Fruit fly (Drosophila melanogaster) whole organism, embryonic: Measurements from ENCODE around the gene CG33946.

ENCODE experiments used
- Antp ChIP-seq: fragments of 200-800 bp; sonication (Bioruptor generic); optimal IDR thresholded peaks from 3 replicates; lab custom pipeline; 2016; ENCODE audit warnings: missing biosample characterization, missing genetic modification characterization
- CG10431 ChIP-seq: fragments of 200-800 bp; sonication (Bioruptor generic); optimal IDR thresholded peaks from 3 replicates; lab custom pipeline; 2018; ENCODE audit warnings: missing biosample characterization, mild to moderate bottlenecking, missing genetic modification characterization
- CG10543 ChIP-seq: fragments of 200-800 bp; sonication (Bioruptor generic); optimal IDR thresholded peaks from 3 replicates; lab custom pipeline; 2017; ENCODE audit warnings: missing biosample characterization, mild to moderate bottlenecking, missing genetic modification characterization, moderate library complexity
- CG12219 ChIP-seq: fragments of 200-800 bp; sonication (Bioruptor generic); optimal IDR thresholded peaks from 3 replicates; lab custom pipeline; 2018; ENCODE audit warnings: missing biosample characterization, mild to moderate bottlenecking, missing genetic modification characterization
- CG13894 ChIP-seq: fragments of 200-800 bp; sonication (Bioruptor generic); optimal IDR thresholded peaks from 3 replicates; lab custom pipeline; 2018; ENCODE audit warnings: missing biosample characterization, mild to moderate bottlenecking, missing genetic modification characterization, moderate library complexity
- CG1832 ChIP-seq: fragments of 200-800 bp; sonication (Bioruptor generic); optimal IDR thresholded peaks from 2 replicates; lab custom pipeline; 2017; ENCODE audit warnings: missing biosample characterization, mild to moderate bottlenecking, missing genetic modification characterization, inconsistent platforms
- CG2116 ChIP-seq: fragments of 200-800 bp; sonication (Bioruptor generic); optimal IDR thresholded peaks from 3 replicates; lab custom pipeline; 2018; ENCODE audit warnings: missing biosample characterization, mild to moderate bottlenecking, missing genetic modification characterization
- CG2120 ChIP-seq: fragments of 200-800 bp; sonication (Bioruptor generic); optimal IDR thresholded peaks from 3 replicates; lab custom pipeline; 2016; ENCODE audit warnings: missing biosample characterization, missing genetic modification characterization
- CG3163 ChIP-seq: fragments of 200-800 bp; sonication (Bioruptor generic); optimal IDR thresholded peaks from 3 replicates; lab custom pipeline; 2016; ENCODE audit warnings: missing biosample characterization, missing genetic modification characterization
- CG3281 ChIP-seq: fragments of 200-800 bp; sonication (Bioruptor generic); optimal IDR thresholded peaks from 3 replicates; lab custom pipeline; 2017; ENCODE audit warnings: missing biosample characterization, mild to moderate bottlenecking, missing genetic modification characterization
- CG3407 ChIP-seq: fragments of 200-800 bp; sonication (Bioruptor generic); optimal IDR thresholded peaks from 2 replicates; lab custom pipeline; 2018; ENCODE audit warnings: missing biosample characterization, mild to moderate bottlenecking, missing genetic modification characterization
- CG34376 ChIP-seq: fragments of 200-800 bp; sonication (Bioruptor generic); optimal IDR thresholded peaks from 2 replicates; lab custom pipeline; 2018; ENCODE audit warnings: missing biosample characterization, mild to moderate bottlenecking, missing genetic modification characterization
- CG4730 ChIP-seq: fragments of 200-800 bp; sonication (Bioruptor generic); IDR thresholded peaks from 2 replicates; pipeline ENCODE4 v1.3.6; 2022; ENCODE audit warnings: missing biosample characterization, missing genetic modification characterization
- CG7963 ChIP-seq: fragments of 200-800 bp; sonication (Bioruptor generic); IDR thresholded peaks from 3 replicates; pipeline ENCODE4 v1.3.6; 2022; ENCODE audit warnings: missing biosample characterization, missing genetic modification characterization; ENCODE audit not compliant: partially characterized antibody
- CG8281 ChIP-seq: fragments of 200-800 bp; sonication (Bioruptor generic); optimal IDR thresholded peaks from 2 replicates; lab custom pipeline; 2018; ENCODE audit warnings: missing biosample characterization, mild to moderate bottlenecking, missing genetic modification characterization, moderate library complexity
- CG8944 ChIP-seq: fragments of 200-800 bp; sonication (Bioruptor generic); optimal IDR thresholded peaks from 3 replicates; lab custom pipeline; 2016; ENCODE audit warnings: missing biosample characterization, missing genetic modification characterization
- CG9727 ChIP-seq: fragments of 200-800 bp; sonication (Bioruptor generic); optimal IDR thresholded peaks from 3 replicates; lab custom pipeline; 2017; ENCODE audit warnings: missing biosample characterization, mild to moderate bottlenecking, missing genetic modification characterization
- CG9932 ChIP-seq: fragments of 200-800 bp; sonication (Bioruptor generic); IDR thresholded peaks from 2 replicates; pipeline ENCODE4 v1.3.6; 2022; ENCODE audit warnings: missing biosample characterization, missing genetic modification characterization
- ERR ChIP-seq: fragments of 200-800 bp; sonication (Bioruptor generic); optimal IDR thresholded peaks from 2 replicates; lab custom pipeline; 2016; ENCODE audit warnings: missing biosample characterization, missing genetic modification characterization
- Fer1 ChIP-seq: fragments of 200-800 bp; sonication (Bioruptor generic); optimal IDR thresholded peaks from 2 replicates; lab custom pipeline; 2017; ENCODE audit warnings: missing biosample characterization, mild to moderate bottlenecking, missing genetic modification characterization
- HLHmδ ChIP-seq: fragments of 200-800 bp; sonication (Bioruptor generic); optimal IDR thresholded peaks from 2 replicates; lab custom pipeline; 2018; ENCODE audit warnings: missing biosample characterization, mild to moderate bottlenecking, missing genetic modification characterization, moderate library complexity
- Hand ChIP-seq: fragments of 200-800 bp; sonication (Bioruptor generic); optimal IDR thresholded peaks from 2 replicates; lab custom pipeline; 2017; ENCODE audit warnings: mild to moderate bottlenecking, missing biosample characterization, missing genetic modification reagents, missing genetic modification characterization
- Mad ChIP-seq: fragments of 200-800 bp; sonication (Bioruptor generic); optimal IDR thresholded peaks from 2 replicates; lab custom pipeline; 2016; ENCODE audit warnings: missing biosample characterization, missing genetic modification characterization
- Myb ChIP-seq: fragments of 200-800 bp; sonication (Bioruptor generic); optimal IDR thresholded peaks from 2 replicates; lab custom pipeline; 2016; ENCODE audit warnings: missing biosample characterization, missing genetic modification characterization
- NC2β ChIP-seq: fragments of 200-800 bp; sonication (Bioruptor generic); optimal IDR thresholded peaks from 2 replicates; lab custom pipeline; 2016; ENCODE audit warnings: missing biosample characterization, missing genetic modification characterization
- Nf-YB ChIP-seq: fragments of 200-800 bp; sonication (Bioruptor generic); optimal IDR thresholded peaks from 3 replicates; lab custom pipeline; 2019; ENCODE audit warnings: missing biosample characterization, mild to moderate bottlenecking, missing genetic modification characterization, moderate library complexity
- Sox102F ChIP-seq: fragments of 200-800 bp; sonication (Bioruptor generic); optimal IDR thresholded peaks from 2 replicates; lab custom pipeline; 2018; ENCODE audit warnings: missing biosample characterization, mild to moderate bottlenecking, missing genetic modification characterization, moderate library complexity
- ara ChIP-seq: fragments of 200-800 bp; sonication (Bioruptor generic); IDR thresholded peaks from 2 replicates; pipeline ENCODE4 v1.3.6; 2022; ENCODE audit warnings: missing biosample characterization, missing genetic modification characterization
- chif ChIP-seq, 2 experiments: fragments of 200-800 bp; sonication (Bioruptor generic); optimal IDR thresholded peaks; 3 replicates each; lab custom pipeline; 2016; ENCODE audit warnings: missing biosample characterization in 2 of 2, missing genetic modification characterization in 2 of 2
- ci ChIP-seq: fragments of 200-800 bp; sonication (Bioruptor generic); IDR thresholded peaks from 3 replicates; pipeline ENCODE4 v1.3.6; 2022; ENCODE audit warnings: missing biosample characterization, missing genetic modification characterization
- crc ChIP-seq: fragments of 200-800 bp; sonication (Bioruptor generic); optimal IDR thresholded peaks from 2 replicates; lab custom pipeline; 2016; ENCODE audit warnings: missing biosample characterization, missing genetic modification characterization
- dpn ChIP-seq, 2 experiments: fragments of 200-800 bp; sonication (Bioruptor generic); optimal IDR thresholded peaks; 3 replicates each; lab custom pipeline; 2016; ENCODE audit warnings: missing biosample characterization in 2 of 2, missing genetic modification characterization in 2 of 2
- exex ChIP-seq: fragments of 200-800 bp; sonication (Bioruptor generic); optimal IDR thresholded peaks from 4 replicates; lab custom pipeline; 2018; ENCODE audit warnings: missing biosample characterization, mild to moderate bottlenecking, missing genetic modification characterization, moderate library complexity
- h ChIP-seq: fragments of >200 bp; optimal IDR thresholded peaks from 2 replicates; lab custom pipeline; 2017
- insv ChIP-seq, 2 experiments: fragments of 200-800 bp; sonication (Bioruptor generic); optimal IDR thresholded peaks; 3 replicates each; lab custom pipeline; 2016 to 2018; ENCODE audit warnings: missing biosample characterization in 2 of 2, missing genetic modification characterization in 2 of 2
- jumu ChIP-seq: fragments of 200-800 bp; sonication (Bioruptor generic); optimal IDR thresholded peaks from 3 replicates; lab custom pipeline; 2016; ENCODE audit warnings: missing biosample characterization, missing genetic modification characterization
- kah ChIP-seq: fragments of 200-800 bp; sonication (Bioruptor generic); optimal IDR thresholded peaks from 2 replicates; lab custom pipeline; 2018; ENCODE audit warnings: missing biosample characterization, mild to moderate bottlenecking, missing genetic modification characterization
- lbe ChIP-seq: fragments of 200-800 bp; sonication (Bioruptor generic); optimal IDR thresholded peaks from 2 replicates; lab custom pipeline; 2016; ENCODE audit warnings: missing biosample characterization, mild to moderate bottlenecking, missing genetic modification characterization
- nom ChIP-seq: fragments of 200-800 bp; sonication (Bioruptor generic); optimal IDR thresholded peaks from 2 replicates; lab custom pipeline; 2017; ENCODE audit warnings: missing biosample characterization, missing genetic modification characterization, mild to moderate bottlenecking, moderate library complexity, missing genetic modification reagents
- onecut ChIP-seq: fragments of 200-800 bp; sonication (Bioruptor generic); IDR thresholded peaks from 2 replicates; pipeline ENCODE4 v1.3.6; 2022; ENCODE audit warnings: missing biosample characterization, missing genetic modification characterization
- otp ChIP-seq: fragments of 200-800 bp; sonication (Bioruptor generic); IDR thresholded peaks from 3 replicates; pipeline ENCODE4, ENCODE4 v1.3.6; 2022; ENCODE audit warnings: missing biosample characterization, missing genetic modification characterization
- row ChIP-seq: fragments of 200-800 bp; sonication (Bioruptor generic); IDR thresholded peaks from 3 replicates; pipeline ENCODE4 v1.3.6; 2022; ENCODE audit warnings: missing biosample characterization, missing genetic modification characterization
- sr ChIP-seq: fragments of 200-800 bp; sonication (Bioruptor generic); IDR thresholded peaks from 3 replicates; pipeline ENCODE4 v1.3.6; 2022; ENCODE audit warnings: missing biosample characterization, missing genetic modification characterization
- sug ChIP-seq: fragments of 200-800 bp; optimal IDR thresholded peaks from 2 replicates; lab custom pipeline; 2019; ENCODE audit warnings: missing biosample characterization, mild to moderate bottlenecking, missing genetic modification characterization, moderate library complexity
- tap ChIP-seq: fragments of 200-800 bp; optimal IDR thresholded peaks from 3 replicates; lab custom pipeline; 2019; ENCODE audit warnings: missing biosample characterization, mild to moderate bottlenecking, missing genetic modification characterization, moderate library complexity
- tna ChIP-seq: fragments of 200-800 bp; sonication (Bioruptor generic); IDR thresholded peaks from 2 replicates; pipeline ENCODE4 v1.3.6; 2022; ENCODE audit warnings: missing biosample characterization, missing genetic modification characterization; ENCODE audit not compliant: partially characterized antibody
- ttk ChIP-seq: fragments of 200-800 bp; sonication (Bioruptor generic); IDR thresholded peaks from 2 replicates; pipeline ENCODE4 v2.1.2; 2022; ENCODE audit warnings: missing biosample characterization, missing genetic modification characterization
- unpg ChIP-seq: fragments of 200-800 bp; sonication (Bioruptor generic); optimal IDR thresholded peaks from 3 replicates; lab custom pipeline; 2018; ENCODE audit warnings: missing biosample characterization, mild to moderate bottlenecking, missing genetic modification characterization, moderate library complexity
- usp ChIP-seq: fragments of >200 bp; optimal IDR thresholded peaks from 2 replicates; lab custom pipeline; 2017; ENCODE audit warnings: missing biosample characterization, missing genetic modification characterization
- wek ChIP-seq: fragments of 200-800 bp; sonication (Bioruptor generic); optimal IDR thresholded peaks from 3 replicates; lab custom pipeline; 2018; ENCODE audit warnings: missing biosample characterization, mild to moderate bottlenecking, missing genetic modification characterization, moderate library complexity

CG33946 gene

DNA sequence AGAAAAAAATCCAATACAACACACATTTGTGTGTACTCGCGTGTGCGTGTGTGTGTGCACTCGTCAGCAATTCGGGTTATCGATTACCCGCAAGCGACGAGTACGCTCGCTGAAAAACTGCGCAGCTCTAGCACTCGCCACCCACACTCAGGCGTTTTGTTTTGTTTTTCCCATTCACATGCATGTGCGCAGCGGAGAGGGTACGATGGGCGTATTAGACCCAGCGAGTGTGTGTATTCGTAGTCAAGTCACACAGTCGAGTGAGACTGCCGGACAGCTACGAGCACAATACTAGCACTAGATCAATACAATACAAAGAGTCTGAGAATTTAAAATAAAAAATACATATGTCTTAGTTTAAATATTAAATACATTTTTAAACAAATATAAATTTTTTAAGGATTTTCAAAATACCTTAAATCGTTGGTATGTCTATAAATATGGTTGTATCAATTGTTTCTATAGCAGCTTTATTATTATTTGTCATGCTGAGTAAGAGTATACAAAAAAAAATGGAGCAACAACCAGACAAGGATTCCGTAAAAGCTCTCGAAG, 35.4 kb upstream of the CG33946 start, which contains the start of the genes D19B and CG43293 (continued):
- peak; percentile 84 for TF ChIP-seq CG12219 (GFP tag; lab: Kevin White, UChicago)
- TF ChIP-seq CG9727 (GFP tag; lab: Kevin White, UChicago) = peak; percentile 86
- peak; percentile 80 to 87 for TF ChIP-seq chif (GFP tag; optimal IDR thresholded peaks at IDR 0.05; lab: Kevin White, UChicago)
- peak; percentile 67 for TF ChIP-seq ttk (GFP tag; lab: Robert Waterston, UW)
- peak; percentile 88 for TF ChIP-seq ara
- TF ChIP-seq nom = peak; percentile 80
- peak; percentile 89 for TF ChIP-seq jumu
- TF ChIP-seq Fer1 (GFP tag; lab: Kevin White, UChicago) = peak; percentile 87
- TF ChIP-seq h (lab: Kevin White, UChicago) = no peak
- TF ChIP-seq Nf-YB (GFP tag; lab: Kevin White, UChicago) = peak; percentile 69
- peak; percentile 59; the same call in 1 of the 2 replicates for TF ChIP-seq tna (GFP tag; lab: Robert Waterston, UW)
- peak; percentile 78 for TF ChIP-seq CG10543 (GFP tag; lab: Kevin White, UChicago)
- TF ChIP-seq sug (tag; lab: Kevin White, UChicago) = peak; percentile 80
- peak; percentile 91 for TF ChIP-seq onecut
- TF ChIP-seq CG3281 (GFP tag; lab: Kevin White, UChicago) = peak; percentile 85
- peak; percentile 81 for TF ChIP-seq HLHmδ (GFP tag; lab: Kevin White, UChicago)
- peak; percentile 98 for TF ChIP-seq row (GFP tag; lab: Robert Waterston, UW)
- peak; percentile 90 for TF ChIP-seq otp (GFP tag; lab: Robert Waterston, UW)
- TF ChIP-seq CG13894 (tag; lab: Kevin White, UChicago) = peak; percentile 84
- TF ChIP-seq NC2β (GFP tag; lab: Kevin White, UChicago) = peak; percentile 78
- no peak for TF ChIP-seq exex (tag; lab: Kevin White, UChicago)
- TF ChIP-seq Antp = peak; percentile 93
- peak; percentile 86 for TF ChIP-seq CG4730 (GFP tag; lab: Robert Waterston, UW)
- TF ChIP-seq CG1832 (GFP tag; lab: Kevin White, UChicago) = no peak
- TF ChIP-seq crc (GFP tag; lab: Kevin White, UChicago) = peak; percentile 81
- TF ChIP-seq dpn (GFP tag; optimal IDR thresholded peaks at IDR 0.05; lab: Kevin White, UChicago) = peak; percentile 92 to 93
- TF ChIP-seq lbe = peak; percentile 78
- TF ChIP-seq Sox102F (GFP tag; lab: Kevin White, UChicago) = peak; percentile 89
- peak; percentile 62 for TF ChIP-seq Hand (GFP tag; lab: Kevin White, UChicago)
- peak; percentile 64 for TF ChIP-seq CG2116 (GFP tag; lab: Kevin White, UChicago)
- peak; percentile 87 for TF ChIP-seq Mad (GFP tag; lab: Kevin White, UChicago)
- TF ChIP-seq CG2120 = peak; percentile 94
- peak; percentile 69 for TF ChIP-seq CG34376
- peak in 1 of 2 experiments; percentile 69 for TF ChIP-seq insv (GFP tag; optimal IDR thresholded peaks at IDR 0.05; lab: Kevin White, UChicago)
- TF ChIP-seq usp (GFP tag; lab: Kevin White, UChicago) = no peak
- TF ChIP-seq kah = peak; percentile 63
- TF ChIP-seq ERR = peak; percentile 90
- peak; percentile 95 for TF ChIP-seq CG9932 (GFP tag; lab: Robert Waterston, UW)
- TF ChIP-seq CG7963 (GFP tag; lab: Robert Waterston, UW) = peak; percentile 45; the same call in 1 of the 3 replicates
- peak; percentile 61 for TF ChIP-seq CG8281
- TF ChIP-seq tap = peak; percentile 75
- TF ChIP-seq sr (GFP tag; lab: Robert Waterston, UW) = peak; percentile 61
- peak; percentile 88 for TF ChIP-seq unpg (GFP tag; lab: Kevin White, UChicago)
- peak; percentile 65 for TF ChIP-seq CG3163
- peak; percentile 52 for TF ChIP-seq wek (GFP tag; lab: Kevin White, UChicago)
- TF ChIP-seq CG3407 (GFP tag; lab: Kevin White, UChicago) = peak; percentile 65
- peak; percentile 59 for TF ChIP-seq Myb
- peak; percentile 88 for TF ChIP-seq CG8944 (GFP tag; lab: Kevin White, UChicago)
- peak; percentile 97 for TF ChIP-seq ci (GFP tag; lab: Robert Waterston, UW)
- TF ChIP-seq CG10431 (GFP tag; lab: Kevin White, UChicago) = peak; percentile 56
